Fruit fly (Drosophila melanogaster) Kc167 (cell line): ENCODE data around the gene CG12056.

Source experiments
- Myc ChIP-seq: fragments of >200 bp; optimal IDR thresholded peaks from 2 replicates; lab custom pipeline; 2017; ENCODE audit warnings: missing external identifiers
- psq ChIP-seq: fragments of >200 bp; optimal IDR thresholded peaks from 2 replicates; lab custom pipeline; 2017; ENCODE audit warnings: missing external identifiers

dm6 chrX:9224423-9224822, 32.0 kb downstream of the CG12056 start:
- no peak for TF ChIP-seq Myc (lab: Kevin White, UChicago)
- no peak for TF ChIP-seq psq (lab: Kevin White, UChicago)
